Worm (Caenorhabditis elegans) whole organism, L2 larva: ENCODE data around the gene ncx-5.

Experiments
- C34F6.9 ChIP-seq: fragments of 150-350 bp; optimal IDR thresholded peaks from 2 replicates; lab custom pipeline; 2014; ENCODE audit warnings: missing biosample characterization, missing genetic modification characterization
- F13H6.1 ChIP-seq: sonication (generic microtip); optimal IDR thresholded peaks from 2 replicates; lab custom pipeline; 2016; ENCODE audit warnings: missing genetic modification characterization, missing compliant biosample characterization
- R02D3.7 ChIP-seq: fragments of 150-350 bp; optimal IDR thresholded peaks from 2 replicates; lab custom pipeline; 2014; ENCODE audit warnings: missing biosample characterization, missing genetic modification characterization
- alr-1 ChIP-seq: fragments of 150-350 bp; optimal IDR thresholded peaks from 2 replicates; lab custom pipeline; 2014; ENCODE audit warnings: missing biosample characterization, missing genetic modification characterization
- ama-1 ChIP-seq: fragments of 150-350 bp; optimal IDR thresholded peaks from 2 replicates; lab custom pipeline; 2018; ENCODE audit warnings: inconsistent platforms
- ceh-82 ChIP-seq: fragments of 150-350 bp; optimal IDR thresholded peaks from 2 replicates; lab custom pipeline; 2014; ENCODE audit warnings: missing biosample characterization, missing genetic modification characterization
- crh-2 ChIP-seq: sonication (generic microtip); optimal IDR thresholded peaks from 2 replicates; lab custom pipeline; 2017; ENCODE audit warnings: missing biosample characterization, missing genetic modification characterization
- dmd-4 ChIP-seq: sonication (generic microtip); optimal IDR thresholded peaks from 2 replicates; lab custom pipeline; 2017; ENCODE audit warnings: missing biosample characterization, missing genetic modification characterization
- fos-1 ChIP-seq: fragments of 150-350 bp; optimal IDR thresholded peaks from 2 replicates; lab custom pipeline; 2014; ENCODE audit warnings: missing biosample characterization, missing genetic modification characterization
- gmeb-1 ChIP-seq: fragments of 150-350 bp; optimal IDR thresholded peaks from 2 replicates; lab custom pipeline; 2014; ENCODE audit warnings: missing biosample characterization, missing genetic modification characterization
- lin-13 ChIP-seq: fragments of 150-350 bp; optimal IDR thresholded peaks from 2 replicates; lab custom pipeline; 2014; ENCODE audit warnings: missing biosample characterization, missing genetic modification reagents, missing genetic modification characterization
- lsy-2 ChIP-seq, 2 experiments: fragments of 150-350 bp in 1 of 2; sonication (generic microtip) in 1 of 2; optimal IDR thresholded peaks; 2 replicates each; lab custom pipeline; 2014 to 2017; ENCODE audit warnings: missing biosample characterization in 2 of 2, missing genetic modification characterization in 2 of 2
- mab-5 ChIP-seq: fragments of 150-350 bp; optimal IDR thresholded peaks from 2 replicates; lab custom pipeline; 2014; ENCODE audit warnings: missing biosample characterization, missing genetic modification characterization
- mbf-1 ChIP-seq: sonication (generic microtip); optimal IDR thresholded peaks from 2 replicates; lab custom pipeline; 2017; ENCODE audit warnings: missing biosample characterization, missing genetic modification characterization
- nhr-10 ChIP-seq: sonication (generic microtip); optimal IDR thresholded peaks from 2 replicates; lab custom pipeline; 2017; ENCODE audit warnings: missing biosample characterization, missing genetic modification characterization
- nhr-11 ChIP-seq: fragments of 150-350 bp; optimal IDR thresholded peaks from 2 replicates; lab custom pipeline; 2014; ENCODE audit warnings: missing biosample characterization, missing genetic modification characterization
- nhr-12 ChIP-seq: fragments of 150-350 bp; optimal IDR thresholded peaks from 2 replicates; lab custom pipeline; 2014; ENCODE audit warnings: missing biosample characterization, missing genetic modification characterization
- nhr-129 ChIP-seq: fragments of 150-350 bp; optimal IDR thresholded peaks from 2 replicates; lab custom pipeline; 2014; ENCODE audit warnings: missing biosample characterization, missing genetic modification characterization
- nhr-23 ChIP-seq: fragments of 150-350 bp; optimal IDR thresholded peaks from 2 replicates; lab custom pipeline; 2014; ENCODE audit warnings: missing biosample characterization, missing genetic modification reagents, missing genetic modification characterization
- nhr-237 ChIP-seq: fragments of 150-350 bp; optimal IDR thresholded peaks from 2 replicates; lab custom pipeline; 2014; ENCODE audit warnings: missing biosample characterization, missing genetic modification characterization
- nhr-25 ChIP-seq: fragments of 150-350 bp; sonication (generic microtip); optimal IDR thresholded peaks from 3 replicates; lab custom pipeline; 2014; ENCODE audit warnings: missing biosample characterization, missing genetic modification characterization
- nhr-6 ChIP-seq: fragments of 150-350 bp; optimal IDR thresholded peaks from 2 replicates; lab custom pipeline; 2014; ENCODE audit warnings: missing biosample characterization, missing genetic modification characterization
- peb-1 ChIP-seq: fragments of 150-350 bp; optimal IDR thresholded peaks from 2 replicates; lab custom pipeline; 2014; ENCODE audit warnings: missing biosample characterization, missing genetic modification characterization
- sem-4 ChIP-seq: fragments of 150-350 bp; optimal IDR thresholded peaks from 2 replicates; lab custom pipeline; 2014; ENCODE audit warnings: missing biosample characterization, missing genetic modification reagents, missing genetic modification characterization
- skn-1 ChIP-seq: sonication (generic microtip); optimal IDR thresholded peaks from 2 replicates; lab custom pipeline; 2017; ENCODE audit warnings: missing biosample characterization, missing genetic modification characterization
- sma-3 ChIP-seq: sonication (generic microtip); optimal IDR thresholded peaks from 2 replicates; lab custom pipeline; 2016; ENCODE audit warnings: missing genetic modification reagents, missing genetic modification characterization, missing compliant biosample characterization
- sma-9 ChIP-seq, 2 experiments: fragments of 150-350 bp in 1 of 2; sonication (generic microtip) in 1 of 2; optimal IDR thresholded peaks; 2 replicates each; lab custom pipeline; 2014 to 2016; ENCODE audit warnings: missing genetic modification characterization in 2 of 2, mild to moderate bottlenecking in 1 of 2, missing biosample characterization in 1 of 2, missing compliant biosample characterization in 1 of 2, missing genetic modification reagents in 1 of 2, moderate library complexity in 1 of 2
- snpc-4 ChIP-seq: fragments of 150-350 bp; optimal IDR thresholded peaks from 2 replicates; lab custom pipeline; 2014; ENCODE audit warnings: missing biosample characterization, missing genetic modification characterization
- unc-39 ChIP-seq: fragments of 150-350 bp; optimal IDR thresholded peaks from 2 replicates; lab custom pipeline; 2014; ENCODE audit warnings: missing biosample characterization, missing genetic modification characterization
- unc-62 ChIP-seq: fragments of 150-350 bp; optimal IDR thresholded peaks from 2 replicates; lab custom pipeline; 2014; ENCODE audit warnings: missing biosample characterization, missing genetic modification reagents, missing genetic modification characterization
- zag-1 ChIP-seq: fragments of 150-350 bp; optimal IDR thresholded peaks from 2 replicates; lab custom pipeline; 2014; ENCODE audit warnings: missing biosample characterization, missing genetic modification characterization
- ztf-1 ChIP-seq: fragments of 200-800 bp; sonication (Bioruptor generic); conservative IDR thresholded peaks from 2 replicates; pipeline ENCODE4 v1.3.6; 2022; ENCODE audit warnings: missing genetic modification characterization, missing compliant biosample characterization
- ztf-11 ChIP-seq: sonication (generic microtip); optimal IDR thresholded peaks from 2 replicates; lab custom pipeline; 2017; ENCODE audit warnings: missing biosample characterization, missing genetic modification characterization
- ztf-4 ChIP-seq: fragments of 150-350 bp; optimal IDR thresholded peaks from 2 replicates; lab custom pipeline; 2014; ENCODE audit warnings: missing biosample characterization, missing genetic modification characterization

The ncx-5 gene

DNA sequence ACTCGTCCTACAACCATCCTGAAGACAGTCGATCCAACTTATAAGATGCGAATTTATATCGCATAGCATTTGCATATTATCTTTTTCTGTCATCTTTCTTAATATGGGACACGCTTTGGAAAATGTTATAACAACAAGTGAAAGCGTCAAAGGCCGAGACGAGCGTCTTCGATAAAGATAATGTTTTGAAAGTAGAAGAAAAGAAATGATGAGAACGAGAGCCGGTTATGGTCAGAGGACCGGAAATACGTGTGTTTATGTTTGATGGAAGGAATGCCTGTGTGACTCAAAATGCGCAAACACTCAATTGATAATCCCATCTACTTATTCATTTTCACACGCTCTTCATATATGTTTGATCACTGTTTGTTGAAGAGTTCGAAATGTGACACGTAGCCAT, 13.1 kb upstream of the ncx-5 start, which contains the start of gene C35A5.11:
Gene C35A5.11 (minus strand): TSS at position 101 of the 400 bp plus-strand sequence.
- TF ChIP-seq sem-4 (tag; lab: Kevin White, UChicago) = no peak
- no peak for TF ChIP-seq lsy-2 (tag; optimal IDR thresholded peaks at IDR 0.05; lab: Kevin White, UChicago)
- TF ChIP-seq zag-1 (tag; lab: Kevin White, UChicago) = no peak
- TF ChIP-seq dmd-4 (tag; lab: Kevin White, UChicago) = no peak
- no peak for TF ChIP-seq fos-1 (tag; lab: Kevin White, UChicago)
- no peak for TF ChIP-seq nhr-129
- TF ChIP-seq mab-5 = no peak
- TF ChIP-seq unc-62 (GFP tag; lab: Kevin White, UChicago) = no peak
- TF ChIP-seq nhr-10 (tag; lab: Kevin White, UChicago) = no peak
- TF ChIP-seq alr-1 = no peak
- no peak for TF ChIP-seq ztf-4 (tag; lab: Kevin White, UChicago)
- TF ChIP-seq unc-39 (tag; lab: Kevin White, UChicago) = no peak

DNA sequence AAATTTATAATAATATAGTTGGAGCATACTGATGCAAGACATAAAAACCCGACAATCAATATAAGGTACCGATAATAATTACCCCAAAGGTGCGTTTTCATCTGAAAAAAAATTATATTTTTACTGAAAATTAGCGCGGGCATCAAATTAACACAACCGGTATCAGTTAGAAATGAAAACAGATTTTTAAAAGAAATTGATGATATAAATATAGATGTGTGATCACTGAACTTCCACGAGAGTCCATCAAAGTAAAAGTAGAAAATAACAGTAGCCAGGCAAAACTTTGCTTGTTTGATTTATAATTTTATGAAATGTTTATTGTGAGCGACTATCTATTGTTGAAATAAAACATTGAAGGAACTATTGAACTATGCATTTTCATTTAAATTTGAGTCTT, 11.4 kb upstream of the ncx-5 start, which contains the start of gene C35A5.3:
Gene C35A5.3 (minus strand): TSS at position 101 of the 400 bp plus-strand sequence.
- TF ChIP-seq lsy-2 (tag; optimal IDR thresholded peaks at IDR 0.05; lab: Kevin White, UChicago) (no peak), mbf-1 (tag; lab: Kevin White, UChicago) (no peak), zag-1 (tag; lab: Kevin White, UChicago) (no peak), C34F6.9 (tag; lab: Kevin White, UChicago) (no peak), peb-1 (tag; lab: Kevin White, UChicago) (no peak), ztf-11 (tag; lab: Kevin White, UChicago) (no peak), gmeb-1 (no peak), nhr-237 (tag; lab: Kevin White, UChicago) (no peak), nhr-10 (tag; lab: Kevin White, UChicago) (no peak), nhr-12 (no peak), ztf-1 (GFP tag; lab: Robert Waterston, UW) (no peak), nhr-6 (tag; lab: Kevin White, UChicago) (no peak), nhr-25 (tag; lab: Kevin White, UChicago) (no peak), ceh-82 (tag; lab: Kevin White, UChicago) (no peak), alr-1 (no peak), sma-9 (GFP tag; optimal IDR thresholded peaks at IDR 0.05; lab: Kevin White, UChicago) (no peak), sma-9 (tag; optimal IDR thresholded peaks at IDR 0.05; lab: Kevin White, UChicago) (no peak), nhr-11 (tag; lab: Kevin White, UChicago) (no peak), skn-1 (no peak)

DNA sequence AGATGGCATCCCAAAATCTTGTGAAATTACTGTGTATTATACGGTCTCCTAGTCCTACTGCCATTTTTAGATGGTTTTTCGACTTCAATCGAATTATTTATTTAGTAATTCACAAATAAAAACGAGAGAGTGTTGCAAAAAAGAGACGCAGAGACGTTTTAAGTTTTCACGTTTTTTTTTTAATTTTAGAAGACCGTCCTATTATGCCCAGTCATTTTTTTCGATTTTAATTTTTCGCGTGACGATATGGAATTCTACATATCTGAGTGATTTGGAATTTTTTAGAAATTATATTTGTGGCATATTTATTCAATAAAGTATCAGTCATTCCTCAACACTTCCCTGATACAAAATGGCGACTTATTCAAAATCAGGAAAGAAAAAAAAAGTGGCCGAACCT, 6.8 kb upstream of the ncx-5 start, which contains the start of gene C35A5.4:
Gene C35A5.4 (plus strand): TSS at position 301 of the 400 bp plus-strand sequence.
- TF ChIP-seq nhr-23 (tag; lab: Kevin White, UChicago) (no peak), skn-1 (no peak), nhr-10 (tag; lab: Kevin White, UChicago) (no peak), gmeb-1 (no peak), sem-4 (tag; lab: Kevin White, UChicago) (no peak), ztf-11 (tag; lab: Kevin White, UChicago) (no peak), unc-39 (tag; lab: Kevin White, UChicago) (no peak), ztf-1 (GFP tag; lab: Robert Waterston, UW) (no peak), F13H6.1 (no peak), nhr-12 (no peak), R02D3.7 (tag; lab: Kevin White, UChicago) (no peak), nhr-25 (tag; lab: Kevin White, UChicago) (no peak), snpc-4 (tag; lab: Kevin White, UChicago) (no peak), dmd-4 (tag; lab: Kevin White, UChicago) (no peak), lsy-2 (tag; optimal IDR thresholded peaks at IDR 0.05; lab: Kevin White, UChicago) (no peak)

DNA sequence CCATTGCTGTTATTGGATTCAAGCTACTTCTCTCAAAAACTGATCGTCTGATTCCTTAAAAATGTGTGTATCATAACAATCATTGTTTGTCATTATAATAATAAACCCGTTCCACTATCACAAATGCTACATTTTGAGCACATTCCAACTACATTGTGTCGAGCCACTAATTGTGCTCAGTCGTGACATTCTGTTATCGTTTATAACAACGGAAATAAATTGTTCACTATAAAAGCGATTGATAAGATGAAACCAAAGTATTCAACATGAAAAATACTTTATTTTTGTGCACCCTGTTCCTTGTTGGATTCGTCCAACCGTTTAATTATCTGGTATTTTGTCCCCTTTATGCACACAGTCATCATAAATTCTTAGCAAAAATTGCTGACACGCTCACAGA, 3.3 kb upstream of the ncx-5 start, which contains the start of gene ugt-33:
Gene ugt-33 (plus strand): TSS at position 260 of the 400 bp plus-strand sequence.
- TF ChIP-seq ztf-4 (tag; lab: Kevin White, UChicago) = no peak
- TF ChIP-seq crh-2 (tag; lab: Kevin White, UChicago) = no peak
- TF ChIP-seq sma-9 (GFP tag; optimal IDR thresholded peaks at IDR 0.05; lab: Kevin White, UChicago) = peak; percentile 26
- TF ChIP-seq sma-9 (tag; optimal IDR thresholded peaks at IDR 0.05; lab: Kevin White, UChicago) = no peak
- no peak for TF ChIP-seq unc-39 (tag; lab: Kevin White, UChicago)
- TF ChIP-seq gmeb-1 = peak; percentile 23
- no peak for TF ChIP-seq nhr-25 (tag; lab: Kevin White, UChicago)
- no peak for TF ChIP-seq lin-13 (GFP tag; lab: Kevin White, UChicago)
- peak; percentile 64 for TF ChIP-seq fos-1 (tag; lab: Kevin White, UChicago)
- TF ChIP-seq nhr-12 = no peak
- no peak for TF ChIP-seq sma-3 (GFP tag; lab: Kevin White, UChicago)
- no peak for TF ChIP-seq nhr-23 (tag; lab: Kevin White, UChicago)
- TF ChIP-seq ama-1 (lab: Kevin White, UChicago) = no peak
